Worm (Caenorhabditis elegans) whole organism, young adult: ENCODE results near the gene dpy-18.

ENCODE experiments used
- C06A6.2 ChIP-seq: fragments of 200-800 bp; sonication (Bioruptor generic); conservative IDR thresholded peaks from 2 replicates; pipeline ENCODE4 v1.3.6; 2022; ENCODE audit warnings: missing genetic modification characterization, missing compliant biosample characterization
- F23B12.7 ChIP-seq: sonication (generic microtip); optimal IDR thresholded peaks from 2 replicates; lab custom pipeline; 2017; ENCODE audit warnings: missing genetic modification characterization, mild to moderate bottlenecking, missing compliant biosample characterization, antibody characterized with exemption, moderate library complexity; ENCODE audit not compliant: insufficient read depth
- F37B4.10 ChIP-seq: fragments of 200-800 bp; sonication (Bioruptor generic); IDR thresholded peaks from 2 replicates; pipeline ENCODE4 v1.3.6; 2022; ENCODE audit warnings: missing genetic modification characterization, missing compliant biosample characterization
- F49E8.2 ChIP-seq: sonication (generic microtip); optimal IDR thresholded peaks from 3 replicates; lab custom pipeline; 2017; ENCODE audit warnings: missing genetic modification characterization, mild to moderate bottlenecking, missing compliant biosample characterization, antibody characterized with exemption, moderate library complexity; ENCODE audit not compliant: insufficient read depth
- F52B5.7 ChIP-seq: sonication (generic microtip); optimal IDR thresholded peaks from 2 replicates; lab custom pipeline; 2016; ENCODE audit warnings: mild to moderate bottlenecking, missing genetic modification characterization, missing compliant biosample characterization
- T26A5.8 ChIP-seq: sonication (generic microtip); optimal IDR thresholded peaks from 2 replicates; lab custom pipeline; 2016; ENCODE audit warnings: missing genetic modification characterization, missing compliant biosample characterization
- Y67H2A.10 ChIP-seq: fragments of 200-800 bp; sonication (Bioruptor generic); conservative IDR thresholded peaks from 2 replicates; pipeline ENCODE4 v1.3.6; 2022; ENCODE audit warnings: missing genetic modification reagents, missing genetic modification characterization, missing compliant biosample characterization
- Y95B8A.8 ChIP-seq: fragments of 200-800 bp; sonication (Bioruptor generic); IDR thresholded peaks from 2 replicates; pipeline ENCODE4 v1.3.6; 2022; ENCODE audit warnings: missing genetic modification reagents, missing genetic modification characterization, missing compliant biosample characterization
- ZK185.1 ChIP-seq: sonication (generic microtip); optimal IDR thresholded peaks from 2 replicates; lab custom pipeline; 2016; ENCODE audit warnings: mild to moderate bottlenecking, missing genetic modification characterization, missing compliant biosample characterization; ENCODE audit not compliant: poor library complexity, severe bottlenecking
- aptf-3 ChIP-seq: fragments of 200-800 bp; sonication (Bioruptor generic); IDR thresholded peaks from 2 replicates; pipeline ENCODE4 v1.3.6; 2022; ENCODE audit warnings: missing genetic modification characterization, missing compliant biosample characterization
- atf-7 ChIP-seq: sonication (generic microtip); optimal IDR thresholded peaks from 2 replicates; lab custom pipeline; 2017; ENCODE audit warnings: mild to moderate bottlenecking, missing genetic modification characterization, missing compliant biosample characterization
- attf-3 ChIP-seq: fragments of 200-800 bp; sonication (Bioruptor generic); conservative IDR thresholded peaks from 2 replicates; pipeline ENCODE4 v1.3.6; 2022; ENCODE audit warnings: missing genetic modification reagents, missing genetic modification characterization, missing compliant biosample characterization
- bed-2 ChIP-seq: fragments of 200-800 bp; sonication (Bioruptor generic); IDR thresholded peaks from 2 replicates; pipeline ENCODE4 v1.3.6; 2022; ENCODE audit warnings: missing genetic modification reagents, missing genetic modification characterization, missing compliant biosample characterization
- cebp-1 ChIP-seq, 2 experiments: fragments of 200-800 bp in 1 of 2; sonication (Bioruptor generic) in 1 of 2; sonication (generic microtip) in 1 of 2; IDR thresholded peaks in 1 of 2; optimal IDR thresholded peaks in 1 of 2; 2 replicates each; pipeline versions ENCODE4 v1.3.6 to Lab custom; 2017 to 2022; ENCODE audit warnings: missing compliant biosample characterization in 2 of 2, missing genetic modification characterization in 2 of 2, mild to moderate bottlenecking in 1 of 2, missing genetic modification reagents in 1 of 2, moderate library complexity in 1 of 2
- ceh-100 ChIP-seq: fragments of 200-800 bp; sonication (Bioruptor generic); IDR thresholded peaks from 2 replicates; pipeline ENCODE4 v1.3.6; 2022; ENCODE audit warnings: missing genetic modification reagents, missing genetic modification characterization, missing compliant biosample characterization
- ceh-58 ChIP-seq: fragments of 200-800 bp; sonication (Bioruptor generic); IDR thresholded peaks from 2 replicates; pipeline ENCODE4 v1.3.6; 2022; ENCODE audit warnings: missing genetic modification characterization, missing compliant biosample characterization
- dox-1 ChIP-seq: fragments of 200-800 bp; sonication (Bioruptor generic); IDR thresholded peaks from 2 replicates; pipeline ENCODE4 v1.3.6; 2022; ENCODE audit warnings: missing genetic modification reagents, missing genetic modification characterization, missing compliant biosample characterization
- efl-1 ChIP-seq: fragments of 150-350 bp; optimal IDR thresholded peaks from 2 replicates; lab custom pipeline; 2014; ENCODE audit warnings: missing biosample characterization, missing genetic modification reagents, missing genetic modification characterization
- egl-18 ChIP-seq: fragments of 200-800 bp; sonication (Bioruptor generic); IDR thresholded peaks from 2 replicates; pipeline ENCODE4 v1.3.6; 2022; ENCODE audit warnings: missing genetic modification reagents, missing genetic modification characterization, missing compliant biosample characterization
- him-1 ChIP-seq: sonication (generic microtip); optimal IDR thresholded peaks from 2 replicates; lab custom pipeline; 2016; ENCODE audit warnings: missing genotype, missing genetic modification reagents, missing genetic modification characterization, missing compliant biosample characterization
- hmg-20 ChIP-seq: fragments of 200-800 bp; sonication (Bioruptor generic); IDR thresholded peaks from 2 replicates; pipeline ENCODE4 v1.3.6; 2022; ENCODE audit warnings: missing genetic modification reagents, missing genetic modification characterization, missing compliant biosample characterization
- hrde-1 ChIP-seq: sonication (generic microtip); optimal IDR thresholded peaks from 2 replicates; lab custom pipeline; 2016; ENCODE audit warnings: missing genetic modification characterization, mild to moderate bottlenecking, missing compliant biosample characterization, moderate library complexity, missing genotype, missing genetic modification reagents, borderline replicate concordance
- lag-1 ChIP-seq: fragments of 200-800 bp; sonication (Bioruptor generic); IDR thresholded peaks from 2 replicates; pipeline ENCODE4 v1.3.6; 2022; ENCODE audit warnings: missing genetic modification reagents, missing genetic modification characterization, missing compliant biosample characterization
- let-607 ChIP-seq, 2 experiments: fragments of 200-800 bp in 1 of 2; sonication (Bioruptor generic) in 1 of 2; sonication (generic microtip) in 1 of 2; optimal IDR thresholded peaks; 2 replicates each; lab custom pipeline; 2016 to 2018; ENCODE audit warnings: mild to moderate bottlenecking in 2 of 2, missing compliant biosample characterization in 2 of 2, missing genetic modification characterization in 2 of 2, moderate library complexity in 2 of 2, missing genotype in 1 of 2
- lin-35 ChIP-seq, 3 experiments: fragments of 150-350 bp in 2 of 3; sonication (generic microtip) in 1 of 3; optimal IDR thresholded peaks; 2 replicates each; lab custom pipeline; 2014 to 2018; ENCODE audit warnings: missing biosample characterization in 3 of 3, missing genetic modification characterization in 3 of 3, missing genetic modification reagents in 3 of 3
- lin-54 ChIP-seq: fragments of 200-800 bp; sonication (Bioruptor generic); optimal IDR thresholded peaks from 2 replicates; lab custom pipeline; 2018; ENCODE audit warnings: mild to moderate bottlenecking, missing genetic modification characterization, missing compliant biosample characterization
- lir-1 ChIP-seq: fragments of 200-800 bp; sonication (Bioruptor generic); conservative IDR thresholded peaks from 2 replicates; pipeline ENCODE4 v1.3.6; 2022; ENCODE audit warnings: missing genetic modification reagents, missing genetic modification characterization, missing compliant biosample characterization
- lsl-1 ChIP-seq: fragments of 200-800 bp; sonication (Bioruptor generic); optimal IDR thresholded peaks from 2 replicates; lab custom pipeline; 2018; ENCODE audit warnings: mild to moderate bottlenecking, missing genetic modification characterization, moderate library complexity, missing compliant biosample characterization
- mxl-1 ChIP-seq: sonication (generic microtip); optimal IDR thresholded peaks from 2 replicates; lab custom pipeline; 2016; ENCODE audit warnings: missing genetic modification characterization, missing compliant biosample characterization
- nfya-1 ChIP-seq: sonication (generic microtip); optimal IDR thresholded peaks from 2 replicates; lab custom pipeline; 2017; ENCODE audit warnings: antibody characterized with exemption, missing compliant biosample characterization, missing genetic modification characterization, borderline replicate concordance; ENCODE audit not compliant: insufficient read depth
- nfya-2 ChIP-seq: fragments of 200-800 bp; sonication (Bioruptor generic); IDR thresholded peaks from 2 replicates; pipeline ENCODE4 v1.3.6; 2022; ENCODE audit warnings: missing genetic modification reagents, missing genetic modification characterization, missing compliant biosample characterization
- nhr-80 ChIP-seq: sonication (generic microtip); optimal IDR thresholded peaks from 2 replicates; lab custom pipeline; 2016; ENCODE audit warnings: missing genetic modification characterization, missing compliant biosample characterization
- rcor-1 ChIP-seq: fragments of 200-800 bp; sonication (Bioruptor generic); IDR thresholded peaks from 2 replicates; pipeline ENCODE4 v1.3.6; 2022; ENCODE audit warnings: missing genetic modification reagents, missing genetic modification characterization, missing compliant biosample characterization
- sea-2 ChIP-seq: fragments of 200-800 bp; sonication (Bioruptor generic); IDR thresholded peaks from 2 replicates; pipeline ENCODE4 v1.3.6; 2022; ENCODE audit warnings: missing genetic modification characterization, missing compliant biosample characterization
- snpc-3.4 ChIP-seq: sonication (generic microtip); optimal IDR thresholded peaks from 2 replicates; lab custom pipeline; 2017; ENCODE audit warnings: missing genetic modification characterization, mild to moderate bottlenecking, missing compliant biosample characterization, antibody characterized with exemption, moderate library complexity, missing genotype, missing genetic modification reagents
- sptf-2 ChIP-seq: fragments of 200-800 bp; sonication (Bioruptor generic); optimal IDR thresholded peaks from 2 replicates; lab custom pipeline; 2018; ENCODE audit warnings: mild to moderate bottlenecking, missing genetic modification characterization, missing compliant biosample characterization
- tlf-1 ChIP-seq: fragments of 200-800 bp; sonication (Bioruptor generic); optimal IDR thresholded peaks from 2 replicates; lab custom pipeline; 2018; ENCODE audit warnings: mild to moderate bottlenecking, missing genetic modification characterization, missing compliant biosample characterization
- unc-62 ChIP-seq: fragments of 150-350 bp; optimal IDR thresholded peaks from 2 replicates; lab custom pipeline; 2014; ENCODE audit warnings: missing biosample characterization, missing genetic modification reagents, missing genetic modification characterization
- xnd-1 ChIP-seq: sonication (generic microtip); optimal IDR thresholded peaks from 2 replicates; lab custom pipeline; 2016; ENCODE audit warnings: missing genotype, missing genetic modification reagents, missing genetic modification characterization, missing compliant biosample characterization
- ztf-22 ChIP-seq: fragments of 200-800 bp; sonication (Bioruptor generic); optimal IDR thresholded peaks from 2 replicates; lab custom pipeline; 2018; ENCODE audit warnings: mild to moderate bottlenecking, missing genetic modification characterization, moderate library complexity, missing compliant biosample characterization

The dpy-18 gene

DNA sequence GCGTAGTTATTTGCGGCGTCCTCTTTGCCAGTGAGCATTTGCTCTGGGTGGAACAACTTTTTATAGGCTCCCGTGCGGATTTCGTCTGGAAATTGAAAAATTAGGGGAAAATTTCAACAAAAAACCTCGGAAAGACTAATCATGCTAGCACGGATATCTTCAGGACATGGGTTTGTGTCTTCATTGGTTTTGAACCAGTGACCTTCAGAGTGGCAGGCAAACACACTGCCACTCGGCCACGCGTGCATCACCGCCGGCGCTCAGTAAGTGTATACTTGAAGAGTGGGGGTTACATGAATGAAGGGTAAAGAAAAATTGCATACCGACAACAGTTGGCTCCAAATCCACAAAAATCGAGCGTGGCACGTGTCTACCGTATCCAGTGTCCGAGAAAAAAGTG, 6.5 kb downstream of the dpy-18 start (continued):
- TF ChIP-seq aptf-3 (GFP tag; lab: Robert Waterston, UW) (no peak), lsl-1 (peak; percentile 54), tlf-1 (GFP tag; lab: Kevin White, UChicago) (peak; percentile 23), sea-2 (GFP tag; lab: Robert Waterston, UW) (no peak), attf-3 (GFP tag; lab: Robert Waterston, UW) (0 out of 2 replicates have a peak, but pooled peaks have one; percentile 35), snpc-3.4 (tag; lab: Kevin White, UChicago) (peak; percentile 13), ZK185.1 (tag; lab: Kevin White, UChicago) (no peak), lin-35 (GFP tag; optimal IDR thresholded peaks at IDR 0.05; lab: Kevin White, UChicago) (peak in 1 of 3 experiments; percentile 38), xnd-1 (tag; lab: Kevin White, UChicago) (no peak), atf-7 (tag; lab: Kevin White, UChicago) (no peak), let-607 (tag; optimal IDR thresholded peaks at IDR 0.05; lab: Kevin White, UChicago) (peak; percentile 32 to 46), dox-1 (peak; percentile 76), bed-2 (GFP tag; lab: Robert Waterston, UW) (no peak), unc-62 (GFP tag; lab: Kevin White, UChicago) (no peak), T26A5.8 (tag; lab: Kevin White, UChicago) (no peak), lin-54 (GFP tag; lab: Kevin White, UChicago) (peak; percentile 61), cebp-1 (GFP tag; IDR thresholded peaks at IDR 0.05; lab: Robert Waterston, UW) (peak; percentile 41; the same call in 1 of the 2 replicates), cebp-1 (tag; optimal IDR thresholded peaks at IDR 0.05; lab: Kevin White, UChicago) (no peak), sptf-2 (no peak), nfya-1 (no peak), egl-18 (GFP tag; lab: Robert Waterston, UW) (0 out of 2 replicates have a peak, but pooled peaks have one; percentile 45), C06A6.2 (GFP tag; lab: Robert Waterston, UW) (0 out of 2 replicates have a peak, but pooled peaks have one; percentile 43), lir-1 (GFP tag; lab: Robert Waterston, UW) (0 out of 2 replicates have a peak, but pooled peaks have one; percentile 22), nhr-80 (peak; percentile 22), hmg-20 (GFP tag; lab: Robert Waterston, UW) (no peak), nfya-2 (GFP tag; lab: Robert Waterston, UW) (no peak), him-1 (peak; percentile 77), F37B4.10 (GFP tag; lab: Robert Waterston, UW) (no peak), F23B12.7 (tag; lab: Kevin White, UChicago) (peak; percentile 82), ceh-100 (GFP tag; lab: Robert Waterston, UW) (peak; percentile 71), mxl-1 (tag; lab: Kevin White, UChicago) (peak; percentile 80), ztf-22 (GFP tag; lab: Kevin White, UChicago) (no peak), hrde-1 (tag; lab: Kevin White, UChicago) (peak; percentile 53), lag-1 (no peak), F49E8.2 (tag; lab: Kevin White, UChicago) (no peak), F52B5.7 (tag; lab: Kevin White, UChicago) (peak; percentile 84), ceh-58 (GFP tag; lab: Robert Waterston, UW) (no peak), Y95B8A.8 (GFP tag; lab: Robert Waterston, UW) (no peak), Y67H2A.10 (GFP tag; lab: Robert Waterston, UW) (no peak), efl-1 (GFP tag; lab: Kevin White, UChicago) (peak; percentile 9), rcor-1 (GFP tag; lab: Robert Waterston, UW) (peak; percentile 72)
